Worm (Caenorhabditis elegans) whole organism, L3 larva: ENCODE measurements around the gene R160.14.

Experiments
- R02D3.7 ChIP-seq: fragments of 150-350 bp; optimal IDR thresholded peaks from 2 replicates; lab custom pipeline; 2014; ENCODE audit warnings: missing biosample characterization, missing genetic modification characterization
- aly-2 ChIP-seq: fragments of 150-350 bp; optimal IDR thresholded peaks from 2 replicates; lab custom pipeline; 2014; ENCODE audit warnings: missing biosample characterization, missing genetic modification characterization
- ama-1 ChIP-seq: fragments of 150-350 bp; optimal IDR thresholded peaks from 2 replicates; lab custom pipeline; 2018
- ceh-16 ChIP-seq: sonication (generic microtip); optimal IDR thresholded peaks from 2 replicates; lab custom pipeline; 2017; ENCODE audit warnings: missing biosample characterization, missing genetic modification characterization
- ceh-28 ChIP-seq: fragments of 150-350 bp; optimal IDR thresholded peaks from 2 replicates; lab custom pipeline; 2014; ENCODE audit warnings: missing biosample characterization, missing genetic modification reagents, missing genetic modification characterization
- ceh-82 ChIP-seq: fragments of 150-350 bp; optimal IDR thresholded peaks from 2 replicates; lab custom pipeline; 2014; ENCODE audit warnings: missing biosample characterization, missing genetic modification characterization
- ceh-9 ChIP-seq: sonication (generic microtip); optimal IDR thresholded peaks from 2 replicates; lab custom pipeline; 2018; ENCODE audit warnings: missing biosample characterization, missing genetic modification characterization
- daf-12 ChIP-seq: fragments of 150-350 bp; optimal IDR thresholded peaks from 2 replicates; lab custom pipeline; 2014; ENCODE audit warnings: missing biosample characterization, missing genetic modification reagents, missing genetic modification characterization
- egl-5 ChIP-seq: fragments of 150-350 bp; optimal IDR thresholded peaks from 2 replicates; lab custom pipeline; 2017; ENCODE audit warnings: missing biosample characterization, missing genetic modification reagents, missing genetic modification characterization, inconsistent platforms
- elt-1 ChIP-seq: fragments of 150-350 bp; optimal IDR thresholded peaks from 2 replicates; lab custom pipeline; 2014; ENCODE audit warnings: missing biosample characterization, missing genetic modification characterization
- elt-2 ChIP-seq: sonication (generic microtip); optimal IDR thresholded peaks from 2 replicates; lab custom pipeline; 2016; ENCODE audit warnings: missing genetic modification reagents, mild to moderate bottlenecking, missing genetic modification characterization, missing compliant biosample characterization
- elt-3 ChIP-seq, 3 experiments: fragments of 150-350 bp in 1 of 3; sonication (generic microtip) in 2 of 3; optimal IDR thresholded peaks; 2 replicates in 2 of 3; 4 replicates in 1 of 3; lab custom pipeline; 2014 to 2017; ENCODE audit warnings: missing biosample characterization in 3 of 3, missing genetic modification characterization in 3 of 3
- eor-1 ChIP-seq, 2 experiments: fragments of 150-350 bp; optimal IDR thresholded peaks; 2 replicates each; lab custom pipeline; 2014 to 2018; ENCODE audit warnings: missing biosample characterization in 2 of 2, missing genetic modification characterization in 2 of 2
- fkh-10 ChIP-seq: sonication (generic microtip); optimal IDR thresholded peaks from 2 replicates; lab custom pipeline; 2017; ENCODE audit warnings: missing biosample characterization, missing genetic modification reagents, missing genetic modification characterization
- fkh-2 ChIP-seq: fragments of 150-350 bp; optimal IDR thresholded peaks from 2 replicates; lab custom pipeline; 2014; ENCODE audit warnings: missing biosample characterization, missing genetic modification reagents, missing genetic modification characterization
- hmg-11 ChIP-seq: sonication (generic microtip); optimal IDR thresholded peaks from 2 replicates; lab custom pipeline; 2016; ENCODE audit warnings: missing genetic modification characterization, missing compliant biosample characterization
- jun-1 ChIP-seq: fragments of 150-350 bp; optimal IDR thresholded peaks from 2 replicates; lab custom pipeline; 2014; ENCODE audit warnings: missing biosample characterization, missing genetic modification reagents, missing genetic modification characterization
- lsy-12 ChIP-seq: sonication (generic microtip); optimal IDR thresholded peaks from 2 replicates; lab custom pipeline; 2016; ENCODE audit warnings: mild to moderate bottlenecking, missing genetic modification characterization, missing compliant biosample characterization
- mml-1 ChIP-seq: fragments of 150-350 bp; sonication (generic microtip); optimal IDR thresholded peaks from 3 replicates; lab custom pipeline; 2014; ENCODE audit warnings: missing biosample characterization, missing genetic modification characterization
- nfya-1 ChIP-seq: sonication (generic microtip); optimal IDR thresholded peaks from 2 replicates; lab custom pipeline; 2017; ENCODE audit warnings: missing genetic modification characterization, mild to moderate bottlenecking, missing compliant biosample characterization, antibody characterized with exemption, moderate library complexity; ENCODE audit not compliant: insufficient read depth
- nhr-11 ChIP-seq: fragments of 150-350 bp; optimal IDR thresholded peaks from 2 replicates; lab custom pipeline; 2014; ENCODE audit warnings: missing biosample characterization, missing genetic modification characterization
- nhr-25 ChIP-seq: sonication (generic microtip); optimal IDR thresholded peaks from 2 replicates; lab custom pipeline; 2017; ENCODE audit warnings: missing biosample characterization, missing genetic modification characterization
- nhr-67 ChIP-seq: fragments of 150-350 bp; optimal IDR thresholded peaks from 2 replicates; lab custom pipeline; 2014; ENCODE audit warnings: missing biosample characterization, missing genetic modification characterization
- nhr-77 ChIP-seq: fragments of 150-350 bp; optimal IDR thresholded peaks from 2 replicates; lab custom pipeline; 2014; ENCODE audit warnings: missing biosample characterization, missing genetic modification characterization
- sea-2 ChIP-seq: fragments of 150-350 bp; sonication (generic microtip); optimal IDR thresholded peaks from 4 replicates; lab custom pipeline; 2014; ENCODE audit warnings: missing biosample characterization, missing genetic modification reagents, missing genetic modification characterization
- skn-1 ChIP-seq: fragments of 150-350 bp; optimal IDR thresholded peaks from 2 replicates; lab custom pipeline; 2014; ENCODE audit warnings: missing biosample characterization, missing genetic modification characterization
- unc-39 ChIP-seq: sonication (generic microtip); optimal IDR thresholded peaks from 4 replicates; lab custom pipeline; 2017; ENCODE audit warnings: missing biosample characterization, missing genetic modification characterization
- unc-62 ChIP-seq: fragments of 150-350 bp; sonication (generic microtip); optimal IDR thresholded peaks from 4 replicates; lab custom pipeline; 2014; ENCODE audit warnings: missing biosample characterization, missing genetic modification reagents, missing genetic modification characterization
- zag-1 ChIP-seq: fragments of 150-350 bp; optimal IDR thresholded peaks from 2 replicates; lab custom pipeline; 2014; ENCODE audit warnings: missing biosample characterization, missing genetic modification characterization
- ztf-11 ChIP-seq: fragments of 150-350 bp; optimal IDR thresholded peaks from 2 replicates; lab custom pipeline; 2014; ENCODE audit warnings: missing biosample characterization, missing genetic modification characterization

Gene R160.14

ce11 chrX:4388834-4389409 is 17.0 kb upstream of the R160.14 start, which contains the start of gene dpy-23 (continued):
- no peak for TF ChIP-seq mml-1
- peak; percentile 37 for TF ChIP-seq nhr-67 (tag; lab: Kevin White, UChicago)
- TF ChIP-seq eor-1 (tag; optimal IDR thresholded peaks at IDR 0.05; lab: Kevin White, UChicago): no peak
- peak; percentile 86 for TF ChIP-seq ceh-28 (tag; lab: Kevin White, UChicago)

ce11 chrX:4386493-4386892 is 14.6 kb upstream of the R160.14 start:
- TF ChIP-seq nhr-67 (tag; lab: Kevin White, UChicago) (no peak), hmg-11 (tag; lab: Kevin White, UChicago) (no peak), daf-12 (no peak), nhr-25 (tag; lab: Kevin White, UChicago) (peak; percentile 21)

ce11 chrX:4383316-4383936 is 11.5 kb upstream of the R160.14 start, which contains the start of gene lst-2:
Gene lst-2, minus strand, starts transcription at chrX:4383366.
- TF ChIP-seq R02D3.7 (tag; lab: Kevin White, UChicago) (no peak), aly-2 (no peak), nhr-77 (tag; lab: Kevin White, UChicago) (no peak), nhr-11 (tag; lab: Kevin White, UChicago) (no peak)

ce11 chrX:4377689-4378088 is 5.8 kb upstream of the R160.14 start, which contains the start of gene R160.12:
Gene R160.12, minus strand, starts transcription at chrX:4377789.
- no peak for TF ChIP-seq fkh-10 (GFP tag; lab: Kevin White, UChicago)
- TF ChIP-seq ztf-11 (tag; lab: Kevin White, UChicago): no peak
- no peak for TF ChIP-seq ceh-82 (tag; lab: Kevin White, UChicago)
- TF ChIP-seq ceh-28 (tag; lab: Kevin White, UChicago): no peak
- no peak for TF ChIP-seq ceh-16
- TF ChIP-seq daf-12: no peak
- TF ChIP-seq egl-5 (tag; lab: Kevin White, UChicago): no peak
- TF ChIP-seq lsy-12: no peak
- no peak for TF ChIP-seq sea-2
- TF ChIP-seq, all 47 proteins: peak for 0

- no peak for TF ChIP-seq ama-1 (lab: Kevin White, UChicago)
- no peak for TF ChIP-seq ceh-28 (tag; lab: Kevin White, UChicago)
- TF ChIP-seq unc-62 (GFP tag; lab: Kevin White, UChicago): no peak
- TF ChIP-seq elt-1 (tag; lab: Kevin White, UChicago): no peak
- TF ChIP-seq skn-1 (tag; lab: Kevin White, UChicago): no peak
- no peak for TF ChIP-seq eor-1 (tag; optimal IDR thresholded peaks at IDR 0.05; lab: Kevin White, UChicago)
- TF ChIP-seq unc-39: no peak
- TF ChIP-seq sea-2: no peak
- TF ChIP-seq fkh-2 (tag; lab: Kevin White, UChicago): no peak
- no peak for TF ChIP-seq fkh-10 (GFP tag; lab: Kevin White, UChicago)
- TF ChIP-seq jun-1 (tag; lab: Kevin White, UChicago): no peak
- TF ChIP-seq elt-2 (tag; lab: Kevin White, UChicago): no peak
- TF ChIP-seq nhr-25 (tag; lab: Kevin White, UChicago): no peak
- TF ChIP-seq nfya-1 (tag; lab: Kevin White, UChicago): no peak
Measured at ce11 chrX:4376801-4377200, 4.9 kb upstream of the R160.14 start, which contains the start of gene R160.2. Gene R160.2, minus strand, starts transcription at chrX:4376901.

- no peak for TF ChIP-seq eor-1 (tag; optimal IDR thresholded peaks at IDR 0.05; lab: Kevin White, UChicago)
- TF ChIP-seq ceh-16: no peak
- TF ChIP-seq elt-1 (tag; lab: Kevin White, UChicago): no peak
- TF ChIP-seq elt-2 (tag; lab: Kevin White, UChicago): no peak
- no peak for TF ChIP-seq jun-1 (tag; lab: Kevin White, UChicago)
- no peak for TF ChIP-seq ceh-82 (tag; lab: Kevin White, UChicago)
- TF ChIP-seq elt-3 (tag; optimal IDR thresholded peaks at IDR 0.05; lab: Kevin White, UChicago): no peak
- no peak for TF ChIP-seq daf-12
- no peak for TF ChIP-seq ceh-9 (tag; lab: Kevin White, UChicago)
- no peak for TF ChIP-seq zag-1 (tag; lab: Kevin White, UChicago)
Measured at ce11 chrX:4373123-4373522, 1.2 kb upstream of the R160.14 start, which contains the start of gene R160.6. Gene R160.6, minus strand, starts transcription at chrX:4373223.
